Worm (Caenorhabditis elegans): ENCODE results near the gene twk-8.

- TF ChIP-seq lsy-2 (tag; optimal IDR thresholded peaks at IDR 0.05) (no peak), ztf-11 (tag; optimal IDR thresholded peaks at IDR 0.05) (no peak), mep-1 (tag; optimal IDR thresholded peaks at IDR 0.05) (peak; percentile 4), nhr-76 (tag; optimal IDR thresholded peaks at IDR 0.05) (no peak), pha-4 (tag; optimal IDR thresholded peaks at IDR 0.05) (no peak), snpc-4 (tag; optimal IDR thresholded peaks at IDR 0.05) (no peak), nhr-237 (tag; optimal IDR thresholded peaks at IDR 0.05) (no peak), ces-1 (GFP tag; optimal IDR thresholded peaks at IDR 0.05) (no peak), nhr-28 (tag; optimal IDR thresholded peaks at IDR 0.05) (no peak), nhr-12 (tag; optimal IDR thresholded peaks at IDR 0.05) (no peak), elt-3 (tag; optimal IDR thresholded peaks at IDR 0.05) (no peak)
Observed at ce11 chrIV:9121545-9121944, 39.4 kb downstream of the twk-8 start.
